Fruit fly (Drosophila melanogaster) whole organism, wandering third instar larva: ENCODE results near the gene Tom.

Experiments used
- CG32264 ChIP-seq: fragments of 200-800 bp; sonication (Bioruptor generic); optimal IDR thresholded peaks from 2 replicates; lab custom pipeline; 2016; ENCODE audit warnings: missing biosample characterization, missing genetic modification characterization
- CG9705 ChIP-seq: fragments of 200-800 bp; sonication (Bioruptor generic); optimal IDR thresholded peaks from 2 replicates; lab custom pipeline; 2018; ENCODE audit warnings: missing biosample characterization, mild to moderate bottlenecking, missing genetic modification characterization
- CrebA ChIP-seq: fragments of 200-800 bp; sonication (Bioruptor generic); optimal IDR thresholded peaks from 2 replicates; lab custom pipeline; 2016; ENCODE audit warnings: missing biosample characterization, mild to moderate bottlenecking, missing genetic modification characterization, borderline replicate concordance
- Dfd ChIP-seq: fragments of >200 bp; optimal IDR thresholded peaks from 2 replicates; lab custom pipeline; 2017; ENCODE audit warnings: missing biosample characterization, missing genetic modification characterization
- Dif ChIP-seq: fragments of 200-275, 200-300 bp; sonication (Bioruptor generic); optimal IDR thresholded peaks from 2 replicates; lab custom pipeline; 2018; ENCODE audit warnings: missing biosample characterization, missing genetic modification characterization; ENCODE audit not compliant: partially characterized antibody
- GATAd ChIP-seq: sonication (Bioruptor generic); optimal IDR thresholded peaks from 2 replicates; lab custom pipeline; 2016; ENCODE audit warnings: missing biosample characterization, missing genetic modification characterization
- HLH106 ChIP-seq: fragments of 200-800 bp; optimal IDR thresholded peaks from 3 replicates; lab custom pipeline; 2019; ENCODE audit warnings: missing biosample characterization, mild to moderate bottlenecking, missing genetic modification characterization, moderate library complexity
- Hnf4 ChIP-seq: fragments of 200-800 bp; sonication (Bioruptor generic); optimal IDR thresholded peaks from 2 replicates; lab custom pipeline; 2016; ENCODE audit warnings: missing biosample characterization, mild to moderate bottlenecking, missing genetic modification characterization
- Hr78 ChIP-seq: fragments of >200 bp; optimal IDR thresholded peaks from 2 replicates; lab custom pipeline; 2017; ENCODE audit warnings: missing biosample characterization, missing genetic modification characterization
- Hr83 ChIP-seq: fragments of 200-300 bp; sonication (Bioruptor generic); optimal IDR thresholded peaks from 2 replicates; lab custom pipeline; 2016; ENCODE audit warnings: missing biosample characterization, mild to moderate bottlenecking, missing genetic modification characterization, moderate library complexity; ENCODE audit not compliant: poor library complexity, severe bottlenecking
- Jra ChIP-seq: sonication (Bioruptor generic); optimal IDR thresholded peaks from 2 replicates; lab custom pipeline; 2016; ENCODE audit warnings: missing biosample characterization, missing genetic modification characterization
- Mio ChIP-seq: sonication (Bioruptor generic); optimal IDR thresholded peaks from 2 replicates; lab custom pipeline; 2016; ENCODE audit warnings: missing biosample characterization, missing genetic modification characterization
- Myc ChIP-seq: fragments of >200 bp; optimal IDR thresholded peaks from 2 replicates; lab custom pipeline; 2017
- N ChIP-seq: fragments of >200 bp; optimal IDR thresholded peaks from 2 replicates; lab custom pipeline; 2018; ENCODE audit warnings: missing biosample characterization, missing external identifiers, missing genetic modification characterization
- OdsH ChIP-seq: fragments of 200-800 bp; sonication (Bioruptor generic); optimal IDR thresholded peaks from 2 replicates; lab custom pipeline; 2016; ENCODE audit warnings: missing biosample characterization, mild to moderate bottlenecking, missing genetic modification characterization
- Rel ChIP-seq, 2 experiments: fragments of 200-800 bp; sonication (Bioruptor generic) in 1 of 2; optimal IDR thresholded peaks; 2 replicates in 1 of 2; 3 replicates in 1 of 2; lab custom pipeline; 2016 to 2019; ENCODE audit warnings: mild to moderate bottlenecking in 2 of 2, missing biosample characterization in 2 of 2, missing genetic modification characterization in 2 of 2, moderate library complexity in 1 of 2
- Sp1 ChIP-seq: fragments of 200-800 bp; sonication (Bioruptor generic); optimal IDR thresholded peaks from 3 replicates; lab custom pipeline; 2019; ENCODE audit warnings: missing biosample characterization, mild to moderate bottlenecking, missing genetic modification characterization, moderate library complexity
- brk ChIP-seq: fragments of 200-800 bp; sonication (Bioruptor generic); optimal IDR thresholded peaks from 2 replicates; lab custom pipeline; 2016; ENCODE audit warnings: missing biosample characterization, mild to moderate bottlenecking, missing genetic modification characterization
- dl ChIP-seq, 2 experiments: fragments of 175-275, 200-275 bp in 1 of 2; fragments of 200-275 bp in 1 of 2; sonication (Bioruptor generic); optimal IDR thresholded peaks; lab custom pipeline; 2018; ENCODE audit warnings: mild to moderate bottlenecking in 2 of 2, missing biosample characterization in 2 of 2, missing genetic modification characterization in 2 of 2, moderate library complexity in 2 of 2; ENCODE audit not compliant: partially characterized antibody in 2 of 2, insufficient read depth in 1 of 2
- dmrt93B ChIP-seq: fragments of 200-800 bp; sonication (Bioruptor generic); optimal IDR thresholded peaks from 2 replicates; lab custom pipeline; 2018; ENCODE audit warnings: missing biosample characterization, mild to moderate bottlenecking, missing genetic modification characterization
- ey ChIP-seq: fragments of 200-800 bp; sonication (Bioruptor generic); optimal IDR thresholded peaks from 2 replicates; lab custom pipeline; 2016; ENCODE audit warnings: missing biosample characterization, missing genetic modification characterization
- foxo ChIP-seq, 2 experiments: fragments of 200-800 bp; sonication (Bioruptor generic); optimal IDR thresholded peaks; 2 replicates in 1 of 2; 3 replicates in 1 of 2; lab custom pipeline; 2016 to 2017; ENCODE audit warnings: missing biosample characterization in 2 of 2, missing genetic modification characterization in 2 of 2
- fru ChIP-seq: fragments of 200-800 bp; sonication (Bioruptor generic); optimal IDR thresholded peaks from 3 replicates; lab custom pipeline; 2016; ENCODE audit warnings: missing biosample characterization, mild to moderate bottlenecking, missing genetic modification characterization
- h ChIP-seq: fragments of 200-800 bp; sonication (Bioruptor generic); optimal IDR thresholded peaks from 3 replicates; lab custom pipeline; 2016; ENCODE audit warnings: missing biosample characterization, mild to moderate bottlenecking, missing genetic modification characterization
- jim ChIP-seq: fragments of 175-275, 200-325 bp; sonication (Bioruptor generic); optimal IDR thresholded peaks from 2 replicates; lab custom pipeline; 2016; ENCODE audit warnings: missing biosample characterization, mild to moderate bottlenecking, missing genetic modification characterization
- lola ChIP-seq: fragments of >200 bp; optimal IDR thresholded peaks from 2 replicates; lab custom pipeline; 2017; ENCODE audit warnings: missing biosample characterization, missing genetic modification characterization
- pan ChIP-seq: fragments of >200 bp; optimal IDR thresholded peaks from 2 replicates; lab custom pipeline; 2017
- psq ChIP-seq: fragments of 200-800 bp; sonication (Bioruptor generic); optimal IDR thresholded peaks from 3 replicates; lab custom pipeline; 2017; ENCODE audit warnings: missing biosample characterization, mild to moderate bottlenecking, missing genetic modification characterization, moderate library complexity
- sage ChIP-seq: fragments of 200-800 bp; sonication (Bioruptor generic); optimal IDR thresholded peaks from 2 replicates; lab custom pipeline; 2016; ENCODE audit warnings: missing biosample characterization, mild to moderate bottlenecking, missing genetic modification characterization
- usp ChIP-seq: fragments of >200 bp; optimal IDR thresholded peaks from 2 replicates; lab custom pipeline; 2017; ENCODE audit warnings: missing biosample characterization, missing genetic modification characterization
- woc ChIP-seq: sonication (Bioruptor generic); optimal IDR thresholded peaks from 2 replicates; lab custom pipeline; 2016; ENCODE audit warnings: missing biosample characterization, mild to moderate bottlenecking, missing genetic modification characterization

Gene Tom

dm6 chr3L:14958613-14959327 lies 10.4 kb upstream of the Tom start:
- TF ChIP-seq Rel (GFP tag; optimal IDR thresholded peaks at IDR 0.05; lab: Kevin White, UChicago) (no peak), Rel (tag; optimal IDR thresholded peaks at IDR 0.05; lab: Kevin White, UChicago) (no peak), fru (GFP tag; lab: Kevin White, UChicago) (no peak), Hr83 (no peak), ey (GFP tag; lab: Kevin White, UChicago) (no peak), Dfd (GFP tag; lab: Kevin White, UChicago) (no peak), Dif (no peak), jim (GFP tag; lab: Kevin White, UChicago) (no peak)

DNA sequence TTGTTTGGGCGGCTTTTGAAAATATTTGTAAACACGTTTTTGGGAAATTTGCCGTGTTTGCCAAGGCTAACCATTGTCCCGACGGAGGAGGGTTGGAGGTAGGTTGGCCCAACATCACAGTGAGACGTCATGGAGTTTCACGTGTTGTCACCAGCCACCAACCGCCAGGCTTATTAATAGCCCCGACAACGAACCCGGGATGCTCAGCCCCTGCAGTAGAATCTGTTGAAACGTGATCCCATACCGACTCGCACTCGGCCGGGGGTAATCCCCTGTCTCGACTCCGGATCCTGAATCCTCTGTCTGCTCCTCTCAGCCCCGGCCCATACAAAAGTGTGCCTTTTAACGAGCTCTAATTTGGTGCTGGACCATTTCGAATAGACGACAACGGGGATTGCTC lies 8.6 kb upstream of the Tom start:
- TF ChIP-seq dmrt93B (GFP tag; lab: Kevin White, UChicago) (no peak), CrebA (GFP tag; lab: Kevin White, UChicago) (no peak), psq (GFP tag; lab: Kevin White, UChicago) (no peak), Mio (GFP tag; lab: Kevin White, UChicago) (no peak), brk (GFP tag; lab: Kevin White, UChicago) (no peak), GATAd (GFP tag; lab: Kevin White, UChicago) (no peak), fru (GFP tag; lab: Kevin White, UChicago) (no peak), lola (GFP tag; lab: Kevin White, UChicago) (no peak), dl (GFP tag; optimal IDR thresholded peaks at IDR 0.05; lab: Kevin White, UChicago; ENCODE audit: insufficient read depth in 1 of 2, partially characterized antibody in 2 of 2) (no peak), Dfd (GFP tag; lab: Kevin White, UChicago) (no peak), foxo (GFP tag; optimal IDR thresholded peaks at IDR 0.05; lab: Kevin White, UChicago) (no peak), usp (no peak), woc (GFP tag; lab: Kevin White, UChicago) (no peak), CG32264 (GFP tag; lab: Kevin White, UChicago) (no peak), pan (lab: Kevin White, UChicago) (no peak)
- TF ChIP-seq, all 38 proteins: peak for 0

- TF ChIP-seq h (GFP tag; lab: Kevin White, UChicago) (no peak), foxo (GFP tag; optimal IDR thresholded peaks at IDR 0.05; lab: Kevin White, UChicago) (no peak)
Observed at dm6 chr3L:14961027-14961426, 8.1 kb upstream of the Tom start.

- TF ChIP-seq pan (lab: Kevin White, UChicago) = no peak
- no peak for TF ChIP-seq lola (GFP tag; lab: Kevin White, UChicago)
- no peak for TF ChIP-seq Dif
- no peak for TF ChIP-seq OdsH (GFP tag; lab: Kevin White, UChicago)
- no peak for TF ChIP-seq CG9705 (GFP tag; lab: Kevin White, UChicago)
- TF ChIP-seq Jra (GFP tag; lab: Kevin White, UChicago) = no peak
- TF ChIP-seq Sp1 (GFP tag; lab: Kevin White, UChicago) = no peak
- TF ChIP-seq dmrt93B (GFP tag; lab: Kevin White, UChicago) = no peak
- no peak for TF ChIP-seq Dfd (GFP tag; lab: Kevin White, UChicago)
- no peak for TF ChIP-seq fru (GFP tag; lab: Kevin White, UChicago)
- no peak for TF ChIP-seq jim (GFP tag; lab: Kevin White, UChicago)
- TF ChIP-seq GATAd (GFP tag; lab: Kevin White, UChicago) = no peak
- no peak for TF ChIP-seq sage
- no peak for TF ChIP-seq HLH106 (tag; lab: Kevin White, UChicago)
- TF ChIP-seq N (GFP tag; lab: Kevin White, UChicago) = no peak
- TF ChIP-seq Rel (GFP tag; optimal IDR thresholded peaks at IDR 0.05; lab: Kevin White, UChicago) = no peak
- no peak for TF ChIP-seq Rel (tag; optimal IDR thresholded peaks at IDR 0.05; lab: Kevin White, UChicago)
- TF ChIP-seq Myc (lab: Kevin White, UChicago) = no peak
- no peak for TF ChIP-seq Hnf4
- no peak for TF ChIP-seq brk (GFP tag; lab: Kevin White, UChicago)
Observed at dm6 chr3L:14962729-14963128, 6.4 kb upstream of the Tom start.

DNA sequence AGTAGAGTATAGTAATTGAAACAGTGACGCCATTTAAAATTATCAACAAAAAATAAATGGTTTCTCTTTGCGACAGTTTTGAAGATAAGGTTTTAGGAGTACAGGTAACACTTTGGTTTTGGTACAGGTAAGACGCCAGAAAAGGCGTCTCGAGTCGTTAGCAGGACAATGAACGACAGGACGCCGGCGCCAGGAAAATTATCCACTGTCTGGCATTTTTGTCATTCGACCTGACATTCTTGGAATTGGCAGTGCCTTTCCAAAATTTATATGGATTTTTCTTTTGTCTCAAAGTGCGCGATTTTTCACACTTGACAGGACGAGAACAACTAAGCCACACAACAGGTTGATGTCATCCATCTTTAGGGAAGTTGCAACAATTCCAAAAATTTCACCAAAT lies 4.3 kb upstream of the Tom start:
- TF ChIP-seq Hr78 (GFP tag; lab: Kevin White, UChicago) = no peak
